Worm (Caenorhabditis elegans) whole organism, L3 larva: Measurements from ENCODE around the gene R160.6.

Experiments used
- R02D3.7 ChIP-seq: fragments of 150-350 bp; optimal IDR thresholded peaks from 2 replicates; lab custom pipeline; 2014; ENCODE audit warnings: missing biosample characterization, missing genetic modification characterization
- ZK546.5 ChIP-seq: sonication (generic microtip); optimal IDR thresholded peaks from 2 replicates; lab custom pipeline; 2017; ENCODE audit warnings: missing biosample characterization, missing genetic modification characterization
- ceh-28 ChIP-seq: fragments of 150-350 bp; optimal IDR thresholded peaks from 2 replicates; lab custom pipeline; 2014; ENCODE audit warnings: missing biosample characterization, missing genetic modification reagents, missing genetic modification characterization
- elt-1 ChIP-seq: fragments of 150-350 bp; optimal IDR thresholded peaks from 2 replicates; lab custom pipeline; 2014; ENCODE audit warnings: missing biosample characterization, missing genetic modification characterization
- elt-2 ChIP-seq: sonication (generic microtip); optimal IDR thresholded peaks from 2 replicates; lab custom pipeline; 2016; ENCODE audit warnings: missing genetic modification reagents, mild to moderate bottlenecking, missing genetic modification characterization, missing compliant biosample characterization
- hmg-11 ChIP-seq: sonication (generic microtip); optimal IDR thresholded peaks from 2 replicates; lab custom pipeline; 2016; ENCODE audit warnings: missing genetic modification characterization, missing compliant biosample characterization
- lin-39 ChIP-seq: fragments of 150-350 bp; optimal IDR thresholded peaks from 2 replicates; lab custom pipeline; 2018; ENCODE audit warnings: missing biosample characterization, missing genetic modification reagents, missing genetic modification characterization
- mdl-1 ChIP-seq: fragments of 150-350 bp; optimal IDR thresholded peaks from 2 replicates; lab custom pipeline; 2014; ENCODE audit warnings: missing biosample characterization, missing genetic modification characterization
- nfya-1 ChIP-seq: sonication (generic microtip); optimal IDR thresholded peaks from 2 replicates; lab custom pipeline; 2017; ENCODE audit warnings: missing genetic modification characterization, mild to moderate bottlenecking, missing compliant biosample characterization, antibody characterized with exemption, moderate library complexity; ENCODE audit not compliant: insufficient read depth
- nhr-77 ChIP-seq: fragments of 150-350 bp; optimal IDR thresholded peaks from 2 replicates; lab custom pipeline; 2014; ENCODE audit warnings: missing biosample characterization, missing genetic modification characterization
- sea-2 ChIP-seq: fragments of 150-350 bp; sonication (generic microtip); optimal IDR thresholded peaks from 4 replicates; lab custom pipeline; 2014; ENCODE audit warnings: missing biosample characterization, missing genetic modification reagents, missing genetic modification characterization
- ztf-11 ChIP-seq: fragments of 150-350 bp; optimal IDR thresholded peaks from 2 replicates; lab custom pipeline; 2014; ENCODE audit warnings: missing biosample characterization, missing genetic modification characterization

DNA sequence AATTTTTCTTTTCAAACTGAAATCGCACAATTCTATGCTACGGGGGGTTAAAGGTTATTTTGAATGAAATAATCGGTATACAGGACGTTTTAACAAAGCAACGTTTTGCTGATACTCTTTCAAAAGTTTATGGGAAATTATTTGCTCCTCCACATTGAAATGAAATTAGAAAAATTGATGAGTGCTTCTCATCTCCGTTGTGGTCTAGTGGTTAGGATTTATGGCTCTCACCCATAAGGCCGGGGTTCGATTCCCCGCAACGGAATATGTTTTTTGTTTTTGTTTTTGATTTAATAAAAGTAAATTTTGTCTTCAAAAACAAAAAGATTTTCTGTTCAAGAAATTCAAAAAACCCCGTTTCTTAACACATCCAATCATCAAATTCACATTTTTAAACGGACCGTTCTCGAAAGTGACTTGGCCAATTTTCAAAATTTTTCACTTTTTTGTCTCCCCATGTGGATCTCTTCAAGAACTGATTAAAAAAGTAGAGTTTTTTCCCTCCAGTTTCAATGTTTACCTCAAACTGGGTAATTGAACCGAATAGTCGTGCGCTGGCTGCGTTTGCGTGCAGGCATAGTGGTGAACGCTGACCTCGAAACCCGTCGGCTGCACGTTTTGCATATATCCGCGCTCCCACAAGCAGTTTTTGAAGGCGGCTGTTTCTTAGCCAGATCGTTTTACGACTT is 36.7 kb upstream of the R160.6 start:
- TF ChIP-seq nfya-1 (tag; lab: Kevin White, UChicago) (no peak), mdl-1 (tag; lab: Kevin White, UChicago) (no peak), lin-39 (tag; lab: Kevin White, UChicago) (no peak), ceh-28 (tag; lab: Kevin White, UChicago) (no peak), elt-2 (tag; lab: Kevin White, UChicago) (no peak), ztf-11 (tag; lab: Kevin White, UChicago) (no peak), elt-1 (tag; lab: Kevin White, UChicago) (no peak), ZK546.5 (tag; lab: Kevin White, UChicago) (no peak), sea-2 (GFP tag; lab: Kevin White, UChicago) (no peak), nhr-77 (tag; lab: Kevin White, UChicago) (no peak), R02D3.7 (tag; lab: Kevin White, UChicago) (no peak), hmg-11 (tag; lab: Kevin White, UChicago) (no peak)
